Worm (Caenorhabditis elegans) whole organism, L1 larva: Measurements from ENCODE around the gene nta-1.

Source experiments
- ama-1 ChIP-seq: fragments of 150-350 bp; optimal IDR thresholded peaks from 2 replicates; lab custom pipeline; 2014
- elt-3 ChIP-seq, 6 experiments: fragments of 150-350 bp in 1 of 6; sonication (generic microtip); optimal IDR thresholded peaks; 2 replicates each; lab custom pipeline; 2017 to 2018; ENCODE audit warnings: missing biosample characterization in 6 of 6, missing genetic modification characterization in 6 of 6, inconsistent platforms in 1 of 6
- fkh-10 ChIP-seq: sonication (generic microtip); optimal IDR thresholded peaks from 2 replicates; lab custom pipeline; 2017; ENCODE audit warnings: missing biosample characterization, missing genetic modification reagents, missing genetic modification characterization
- lin-13 ChIP-seq: fragments of 150-350 bp; optimal IDR thresholded peaks from 2 replicates; lab custom pipeline; 2014; ENCODE audit warnings: missing biosample characterization, missing genetic modification reagents, missing genetic modification characterization
- nhr-11 ChIP-seq: fragments of 150-350 bp; optimal IDR thresholded peaks from 2 replicates; lab custom pipeline; 2014; ENCODE audit warnings: missing biosample characterization, missing genetic modification characterization
- nhr-76 ChIP-seq: sonication (generic microtip); optimal IDR thresholded peaks from 2 replicates; lab custom pipeline; 2017; ENCODE audit warnings: missing biosample characterization, missing genetic modification characterization
- snpc-4 ChIP-seq: fragments of 150-350 bp; optimal IDR thresholded peaks from 2 replicates; lab custom pipeline; 2014; ENCODE audit warnings: missing biosample characterization, missing genetic modification characterization
- unc-130 ChIP-seq: fragments of 150-350 bp; optimal IDR thresholded peaks from 2 replicates; lab custom pipeline; 2017; ENCODE audit warnings: missing biosample characterization, missing genetic modification characterization, inconsistent platforms
- unc-86 ChIP-seq: sonication (generic microtip); optimal IDR thresholded peaks from 2 replicates; lab custom pipeline; 2016; ENCODE audit warnings: missing genetic modification characterization, missing compliant biosample characterization

ce11 chrII:3711047-3711446, 32.6 kb downstream of the nta-1 start, which contains the start of gene fbxc-53:
- TF ChIP-seq unc-86 (tag; lab: Kevin White, UChicago) = no peak
- TF ChIP-seq nhr-11 (tag; lab: Kevin White, UChicago) = no peak
- TF ChIP-seq elt-3 (tag; optimal IDR thresholded peaks at IDR 0.05; lab: Kevin White, UChicago) = no peak
- no peak for TF ChIP-seq unc-130 (tag; lab: Kevin White, UChicago)
- no peak for TF ChIP-seq snpc-4 (tag; lab: Kevin White, UChicago)
- no peak for TF ChIP-seq fkh-10 (GFP tag; lab: Kevin White, UChicago)
- TF ChIP-seq lin-13 (GFP tag; lab: Kevin White, UChicago) = no peak
- no peak for TF ChIP-seq nhr-76 (tag; lab: Kevin White, UChicago)
- TF ChIP-seq ama-1 (lab: Kevin White, UChicago) = no peak
